Fruit fly (Drosophila melanogaster): Measurements from ENCODE around the gene gnu.
A peak's percentile ranks its signal among the peaks of the same experiment; 100 is the strongest.

The gnu gene

dm6 chr3L:14780187-14780586 lies 23.0 kb downstream of the gnu start (continued):
- no peak for TF ChIP-seq hkb (optimal IDR thresholded peaks at IDR 0.05)
- TF ChIP-seq hkb (GFP tag; IDR thresholded peaks at IDR 0.05): peak; percentile 54
- TF ChIP-seq lilli (GFP tag; optimal IDR thresholded peaks at IDR 0.05): peak; percentile 6
- no peak for TF ChIP-seq CG30020 (tag; optimal IDR thresholded peaks at IDR 0.05)
- TF ChIP-seq NC2β (GFP tag; optimal IDR thresholded peaks at IDR 0.05): peak; percentile 5
- TF ChIP-seq nau (GFP tag; optimal IDR thresholded peaks at IDR 0.05): no peak
- TF ChIP-seq Kr (GFP tag; optimal IDR thresholded peaks at IDR 0.05): peak; percentile 29
- TF ChIP-seq CG9727 (GFP tag; optimal IDR thresholded peaks at IDR 0.05): peak; percentile 50

dm6 chr3L:14779289-14779688 lies 23.9 kb downstream of the gnu start:
- no peak for TF ChIP-seq CHES-1-like (GFP tag; optimal IDR thresholded peaks at IDR 0.05)
- TF ChIP-seq mirr (GFP tag; optimal IDR thresholded peaks at IDR 0.05): peak; percentile 49
- TF ChIP-seq CG10147 (GFP tag; optimal IDR thresholded peaks at IDR 0.05): no peak
- no peak for TF ChIP-seq CG7963 (GFP tag; IDR thresholded peaks at IDR 0.05; ENCODE audit: partially characterized antibody)
- TF ChIP-seq sc (optimal IDR thresholded peaks at IDR 0.05): no peak
- TF ChIP-seq sc (GFP tag; optimal IDR thresholded peaks at IDR 0.05): no peak
- TF ChIP-seq Trl (optimal IDR thresholded peaks at IDR 0.05): no peak
- no peak for TF ChIP-seq Trl (GFP tag; optimal IDR thresholded peaks at IDR 0.05)
- TF ChIP-seq Hr3 (GFP tag; optimal IDR thresholded peaks at IDR 0.05): no peak
- TF ChIP-seq sima (GFP tag; optimal IDR thresholded peaks at IDR 0.05): no peak
- TF ChIP-seq amos (GFP tag; IDR thresholded peaks at IDR 0.05; ENCODE audit: partially characterized antibody): no peak
- TF ChIP-seq Med (GFP tag): peak; percentile 73
- TF ChIP-seq CG34422 (GFP tag; IDR thresholded peaks at IDR 0.05): no peak
- no peak for TF ChIP-seq Spps (tag; optimal IDR thresholded peaks at IDR 0.05)
- TF ChIP-seq vnd (GFP tag; IDR thresholded peaks at IDR 0.05; ENCODE audit: partially characterized antibody): 0 out of 3 replicates have a peak, but pooled peaks have one; percentile 22
- no peak for TF ChIP-seq org-1 (GFP tag; optimal IDR thresholded peaks at IDR 0.05)
- TF ChIP-seq knrl (GFP tag; IDR thresholded peaks at IDR 0.05; ENCODE audit: partially characterized antibody): no peak
- no peak for TF ChIP-seq Rx (GFP tag; IDR thresholded peaks at IDR 0.05)
- no peak for TF ChIP-seq aop (GFP tag; IDR thresholded peaks at IDR 0.05)
- no peak for TF ChIP-seq CG1233 (GFP tag; optimal IDR thresholded peaks at IDR 0.05)
- no peak for TF ChIP-seq CG42726 (GFP tag; IDR thresholded peaks at IDR 0.05; ENCODE audit: partially characterized antibody)
- TF ChIP-seq trem (tag; optimal IDR thresholded peaks at IDR 0.05): no peak
- TF ChIP-seq CG10462 (GFP tag; optimal IDR thresholded peaks at IDR 0.05): no peak
- TF ChIP-seq CG2678 (tag; optimal IDR thresholded peaks at IDR 0.05): peak; percentile 3
- TF ChIP-seq CG32532 (GFP tag; IDR thresholded peaks at IDR 0.05): no peak
- no peak for TF ChIP-seq Vsx1 (GFP tag; optimal IDR thresholded peaks at IDR 0.05)
- no peak for TF ChIP-seq CG4730 (GFP tag; IDR thresholded peaks at IDR 0.05)
- TF ChIP-seq fru (optimal IDR thresholded peaks at IDR 0.05): no peak
- TF ChIP-seq onecut (GFP tag; IDR thresholded peaks at IDR 0.05): no peak
- TF ChIP-seq lab (GFP tag; optimal IDR thresholded peaks at IDR 0.05): no peak
- TF ChIP-seq CoRest (tag; optimal IDR thresholded peaks at IDR 0.05): no peak
- no peak for TF ChIP-seq insv (GFP tag; optimal IDR thresholded peaks at IDR 0.05)
- no peak for TF ChIP-seq CG11695 (GFP tag; IDR thresholded peaks at IDR 0.05)
- TF ChIP-seq wdn (GFP tag; IDR thresholded peaks at IDR 0.05): no peak
- no peak for TF ChIP-seq CG3163 (GFP tag; optimal IDR thresholded peaks at IDR 0.05)
- peak; percentile 10 for TF ChIP-seq exex (tag; optimal IDR thresholded peaks at IDR 0.05)
- no peak for TF ChIP-seq inv (GFP tag; IDR thresholded peaks at IDR 0.05; ENCODE audit: partially characterized antibody)
- no peak for TF ChIP-seq CG8765 (GFP tag; IDR thresholded peaks at IDR 0.05)
- no peak for TF ChIP-seq tll (GFP tag; optimal IDR thresholded peaks at IDR 0.05)
- no peak for TF ChIP-seq CG6689 (GFP tag; IDR thresholded peaks at IDR 0.05)
- TF ChIP-seq psq (GFP tag; optimal IDR thresholded peaks at IDR 0.05): no peak
- TF ChIP-seq Drgx (GFP tag; IDR thresholded peaks at IDR 0.05): no peak
- no peak for TF ChIP-seq crp (GFP tag; optimal IDR thresholded peaks at IDR 0.05)

Data from whole organism, embryonic.